Worm (Caenorhabditis elegans): Measurements from ENCODE around the gene C25H3.17.

DNA sequence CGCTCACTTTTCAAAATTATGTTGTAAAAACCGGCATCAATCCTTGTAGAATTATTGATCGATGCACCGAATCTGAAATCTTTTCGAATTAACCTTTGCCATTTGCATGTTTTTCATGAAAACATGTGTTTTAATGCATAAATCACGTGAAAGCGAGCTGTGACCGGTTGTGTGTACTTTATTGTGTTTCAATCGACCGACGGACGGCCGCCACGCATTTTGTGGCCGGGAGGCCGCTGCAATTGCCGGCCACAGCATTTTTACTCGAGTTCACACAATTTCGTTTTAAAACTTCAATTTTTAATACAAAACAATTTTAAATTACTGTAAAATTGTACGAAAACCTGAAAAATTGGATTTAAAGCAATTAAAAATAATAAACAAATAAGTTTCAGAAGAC is 19.5 kb upstream of the C25H3.17 start, which contains the start of gene C25H3.11:
- TF ChIP-seq cnd-1 (tag; optimal IDR thresholded peaks at IDR 0.05) (no peak), unc-39 (tag; optimal IDR thresholded peaks at IDR 0.05) (no peak), sptf-1 (tag; optimal IDR thresholded peaks at IDR 0.05) (no peak)

All from whole organism, mixed stage, embryonic.